Fruit fly (Drosophila melanogaster): Measurements from ENCODE around the gene CG14050.

The CG14050 gene

DNA sequence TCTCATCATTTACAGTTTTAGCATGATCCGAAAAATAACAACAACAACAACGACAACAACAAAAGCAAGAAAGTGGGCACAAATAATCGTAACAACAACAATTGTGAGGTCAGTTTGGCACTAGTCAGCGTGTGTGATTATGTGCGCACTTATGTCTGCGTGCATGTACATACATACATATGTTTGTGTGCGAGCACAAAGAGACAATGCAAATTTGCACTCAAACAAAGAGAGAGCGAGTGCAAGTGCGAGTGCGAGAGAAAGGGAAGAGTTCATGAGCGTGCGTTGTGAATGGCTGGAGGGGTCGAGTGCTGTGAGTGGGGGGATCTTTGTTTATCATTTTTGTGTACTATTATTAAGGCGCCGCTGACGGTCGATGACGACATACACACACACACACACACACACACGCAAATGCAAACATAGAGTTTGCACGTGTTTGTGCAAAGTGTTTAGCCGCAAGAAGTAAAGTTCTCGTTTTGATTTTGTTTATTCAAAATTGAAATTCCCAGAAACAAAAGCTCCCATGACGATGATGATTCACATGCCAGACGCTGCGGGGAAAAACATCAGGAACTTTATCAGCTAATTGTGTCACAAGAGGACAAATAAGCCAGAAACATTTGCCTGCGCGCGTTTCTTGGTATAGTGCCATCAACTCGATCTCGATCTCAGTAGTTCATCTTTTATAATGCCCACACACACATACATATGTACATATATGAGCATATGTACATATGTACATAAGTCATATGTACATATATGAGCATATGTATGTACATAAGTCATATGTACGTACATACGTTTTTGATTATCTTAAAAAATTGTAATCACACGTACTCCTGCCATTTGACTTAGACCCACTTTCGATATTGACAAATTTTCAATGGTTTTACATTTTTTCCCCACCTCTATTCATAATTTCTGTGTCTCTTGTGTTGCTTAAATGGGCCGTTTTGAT, 31.3 kb downstream of the CG14050 start:
- TF ChIP-seq noc (tag; optimal IDR thresholded peaks at IDR 0.05): no peak

dm6 chrX:2293294-2293988, 32.6 kb downstream of the CG14050 start, which contains the start of gene CG2865:
CG2865 (minus strand) TSS chrX:2293411.
- peak; percentile 98 for TF ChIP-seq noc (tag; optimal IDR thresholded peaks at IDR 0.05)

DNA sequence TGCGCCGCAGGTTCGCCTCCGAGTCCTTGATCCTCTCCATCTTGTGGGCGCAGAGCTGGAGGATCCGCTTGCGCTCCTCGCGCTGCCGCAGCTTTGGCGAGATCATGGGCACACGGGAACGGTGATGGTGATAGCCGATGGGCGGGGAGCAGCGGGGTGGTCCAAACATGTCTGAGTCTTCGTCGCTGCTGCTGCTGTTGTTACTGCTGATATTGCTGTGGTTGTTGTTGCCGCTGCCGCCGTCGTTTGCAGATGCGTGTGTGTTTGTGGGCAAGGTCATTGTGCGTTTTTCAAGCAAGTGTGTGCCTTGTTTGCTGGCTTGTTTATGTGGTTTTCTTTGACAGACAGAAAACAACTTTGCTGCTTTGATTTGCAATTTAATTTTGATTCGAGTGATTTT, 33.6 kb downstream of the CG14050 start:
- TF ChIP-seq noc (tag; optimal IDR thresholded peaks at IDR 0.05): no peak

dm6 chrX:2291023-2291422, 35.0 kb downstream of the CG14050 start:
- no peak for TF ChIP-seq noc (tag; optimal IDR thresholded peaks at IDR 0.05)

dm6 chrX:2289134-2289533, 36.9 kb downstream of the CG14050 start:
- no peak for TF ChIP-seq noc (tag; optimal IDR thresholded peaks at IDR 0.05)

DNA sequence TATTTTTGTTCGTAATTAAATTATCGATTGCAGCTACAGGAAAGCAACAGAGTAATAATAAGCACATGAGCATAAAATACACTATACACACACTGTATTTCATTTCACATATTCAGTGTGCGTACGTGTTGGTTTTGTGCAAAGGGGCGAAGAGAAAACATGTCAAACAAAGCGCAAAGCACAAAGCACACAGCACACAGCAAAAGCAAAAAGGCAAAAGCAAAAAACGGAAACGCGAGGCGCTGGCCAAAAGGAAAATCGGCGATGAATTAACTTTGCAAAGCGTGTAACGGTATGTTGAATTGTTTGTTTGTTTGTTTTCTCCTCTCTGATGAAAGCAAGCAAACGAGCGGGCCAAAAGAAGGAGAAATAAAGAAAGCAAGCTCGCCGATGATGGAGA, 37.7 kb downstream of the CG14050 start:
- no peak for TF ChIP-seq noc (tag; optimal IDR thresholded peaks at IDR 0.05)

DNA sequence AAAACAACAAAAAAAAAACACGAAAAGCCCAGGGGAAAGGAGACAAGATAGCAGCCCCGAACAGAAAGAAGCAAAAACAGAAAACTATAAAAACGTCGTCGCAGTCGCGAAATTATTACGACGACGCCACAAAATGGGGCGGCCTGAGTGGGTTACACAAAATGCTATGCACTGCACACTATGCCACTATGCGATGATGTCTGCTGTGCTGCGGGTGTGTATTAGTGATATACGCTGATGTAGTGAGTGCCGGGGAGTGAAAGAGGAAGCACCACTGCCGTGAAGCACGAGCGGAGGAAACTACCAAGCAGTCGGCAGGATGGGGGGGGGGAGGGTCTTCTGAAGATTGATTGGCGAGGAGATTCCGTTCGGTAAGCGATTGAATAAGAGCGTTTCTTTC, 39.0 kb downstream of the CG14050 start:
- TF ChIP-seq noc (tag; optimal IDR thresholded peaks at IDR 0.05): no peak

dm6 chrX:2286255-2286654, 39.8 kb downstream of the CG14050 start:
- TF ChIP-seq noc (tag; optimal IDR thresholded peaks at IDR 0.05): peak; percentile 34

- TF ChIP-seq noc (tag; optimal IDR thresholded peaks at IDR 0.05): no peak
These were observed 42.5 kb downstream of the CG14050 start for dm6 chrX:2283470-2283869.

DNA sequence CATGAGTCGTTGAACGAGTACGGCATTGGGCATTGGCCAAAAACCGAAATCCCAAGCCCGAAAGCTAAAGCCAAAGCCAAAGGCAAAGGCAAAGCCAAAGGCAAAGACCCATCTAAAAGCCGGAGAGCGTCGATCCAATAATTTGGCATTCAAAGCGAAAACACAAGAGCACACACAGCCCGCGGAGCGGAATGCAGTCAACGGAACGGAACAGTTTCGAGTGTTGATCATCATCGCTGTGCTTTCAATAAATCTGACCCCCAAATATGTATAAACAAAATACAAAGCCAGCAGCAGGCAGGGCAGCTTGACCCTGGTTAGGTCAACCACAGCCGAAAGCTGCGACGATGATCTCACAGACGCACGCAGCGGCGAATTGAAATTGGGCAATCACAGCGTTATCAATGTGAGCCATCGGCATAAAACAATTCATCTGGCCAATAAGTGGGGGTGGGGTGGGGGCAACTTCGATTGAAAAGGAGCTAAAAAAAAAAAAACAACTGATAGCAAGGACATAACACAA, 47.2 kb downstream of the CG14050 start:
- no peak for TF ChIP-seq noc (tag; optimal IDR thresholded peaks at IDR 0.05)

dm6 chrX:2275249-2275872, 50.7 kb downstream of the CG14050 start, which contains the start of gene Vml:
Vml (plus strand) TSS chrX:2275822.
- no peak for TF ChIP-seq noc (tag; optimal IDR thresholded peaks at IDR 0.05)

Data from whole organism, larva.